Worm (Caenorhabditis elegans) whole organism, late embryonic: ENCODE measurements around the gene F36D4.6.

ENCODE experiments used
- hlh-15 ChIP-seq: sonication (generic microtip); optimal IDR thresholded peaks from 2 replicates; lab custom pipeline; 2016; ENCODE audit warnings: missing genetic modification characterization, missing compliant biosample characterization
- hlh-30 ChIP-seq: sonication (generic microtip); optimal IDR thresholded peaks from 2 replicates; lab custom pipeline; 2017; ENCODE audit warnings: antibody characterized with exemption, missing genetic modification characterization, missing compliant biosample characterization; ENCODE audit not compliant: insufficient read depth
- rnt-1 ChIP-seq: sonication (generic microtip); optimal IDR thresholded peaks from 2 replicates; lab custom pipeline; 2016; ENCODE audit warnings: missing genetic modification characterization, missing compliant biosample characterization
- unc-3 ChIP-seq, 2 experiments: fragments of 200-800 bp in 1 of 2; sonication (Bioruptor generic) in 1 of 2; sonication (generic microtip) in 1 of 2; conservative IDR thresholded peaks in 1 of 2; optimal IDR thresholded peaks in 1 of 2; 2 replicates each; pipeline versions ENCODE4 v1.3.6 to Lab custom; 2016 to 2022; ENCODE audit warnings: missing compliant biosample characterization in 2 of 2, missing genetic modification characterization in 2 of 2, missing genetic modification reagents in 1 of 2
- ztf-16 ChIP-seq: sonication (generic microtip); optimal IDR thresholded peaks from 2 replicates; lab custom pipeline; 2017; ENCODE audit warnings: missing genetic modification characterization, missing compliant biosample characterization

- TF ChIP-seq unc-3 (GFP tag; conservative IDR thresholded peaks at IDR 0.05; lab: Robert Waterston, UW) (no peak), unc-3 (tag; optimal IDR thresholded peaks at IDR 0.05; lab: Kevin White, UChicago) (no peak), hlh-15 (no peak), rnt-1 (no peak), hlh-30 (tag; lab: Kevin White, UChicago) (no peak), ztf-16 (tag; lab: Kevin White, UChicago) (no peak)
These were observed 45.1 kb downstream of the F36D4.6 start, which contains the start of gene E02C12.12 for ce11 chrV:9381846-9382363.
